Worm (Caenorhabditis elegans): ENCODE results near the gene sut-1.

The sut-1 gene

DNA sequence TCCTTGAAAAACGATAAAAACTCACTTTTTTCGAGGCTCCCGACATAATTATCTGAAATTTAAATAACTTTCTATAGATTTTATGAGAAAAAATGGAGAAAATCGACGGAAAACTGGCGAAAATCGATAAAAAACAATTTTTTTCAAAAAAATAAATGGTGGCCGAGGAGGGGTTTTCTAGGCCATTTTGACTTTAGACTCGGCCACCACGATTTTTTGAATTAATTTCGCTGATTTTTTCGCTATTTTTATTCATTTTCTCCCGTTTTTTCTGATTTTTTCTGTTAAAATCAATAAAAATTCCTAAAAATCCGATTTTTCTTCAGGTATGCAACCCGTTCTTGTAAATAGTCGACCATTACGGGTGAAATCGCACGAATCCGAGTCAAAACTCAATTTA lies at the start of gene sut-1, which contains the start of gene eri-3:
Gene sut-1 (minus strand): TSS at position 58 of the 400 bp plus-strand sequence.
Gene eri-3 (plus strand): TSS at position 327 of the 400 bp plus-strand sequence.
- TF ChIP-seq elt-1 (tag; optimal IDR thresholded peaks at IDR 0.05; ENCODE audit: borderline replicate concordance, insufficient read depth) (no peak), lin-32 (GFP tag; optimal IDR thresholded peaks at IDR 0.05) (no peak), drap-1 (GFP tag; optimal IDR thresholded peaks at IDR 0.05) (no peak), blmp-1 (tag; optimal IDR thresholded peaks at IDR 0.05) (no peak), unc-39 (tag; optimal IDR thresholded peaks at IDR 0.05) (no peak), nhr-2 (tag; optimal IDR thresholded peaks at IDR 0.05) (no peak), snpc-4 (tag; optimal IDR thresholded peaks at IDR 0.05) (no peak), unc-62 (GFP tag; optimal IDR thresholded peaks at IDR 0.05) (no peak), elt-3 (tag; optimal IDR thresholded peaks at IDR 0.05) (no peak), ces-1 (GFP tag; optimal IDR thresholded peaks at IDR 0.05) (no peak), mab-5 (tag; optimal IDR thresholded peaks at IDR 0.05) (no peak)

DNA sequence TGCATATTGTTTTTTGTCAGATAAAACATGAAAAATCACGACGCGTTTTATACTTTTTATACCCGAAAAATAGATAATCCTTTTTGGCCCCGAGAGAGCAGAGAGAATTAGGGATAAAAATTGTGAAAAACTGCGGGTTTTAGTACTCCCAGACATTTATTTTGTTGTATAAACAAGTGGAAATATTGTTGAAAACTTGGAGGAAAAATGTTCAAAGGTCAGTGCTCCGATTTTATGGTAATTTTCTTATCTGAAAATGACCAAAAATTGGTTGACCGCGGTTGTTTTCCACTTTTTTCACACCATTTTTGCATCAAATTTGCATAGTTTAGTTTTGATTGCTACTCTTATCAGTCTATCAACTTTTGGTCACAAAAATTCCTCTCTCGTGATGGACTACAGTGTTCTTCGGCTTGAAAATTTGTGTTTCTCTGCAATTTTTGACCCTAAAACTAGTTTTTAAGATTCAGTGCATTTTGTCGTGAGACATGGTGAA lies 49.1 kb upstream of the sut-1 start, which contains the start of gene dlhd-1:
Gene dlhd-1 (minus strand): TSS at position 51 of the 496 bp plus-strand sequence.
- no peak for TF ChIP-seq ces-1 (GFP tag; optimal IDR thresholded peaks at IDR 0.05)
- TF ChIP-seq blmp-1 (tag; optimal IDR thresholded peaks at IDR 0.05): no peak
- TF ChIP-seq flh-1 (GFP tag; optimal IDR thresholded peaks at IDR 0.05): no peak
- TF ChIP-seq unc-62 (GFP tag; optimal IDR thresholded peaks at IDR 0.05): no peak
- no peak for TF ChIP-seq M03D4.4 (tag; optimal IDR thresholded peaks at IDR 0.05)
- no peak for TF ChIP-seq lin-32 (GFP tag; optimal IDR thresholded peaks at IDR 0.05)
- no peak for TF ChIP-seq pha-4 (tag; optimal IDR thresholded peaks at IDR 0.05)
- no peak for TF ChIP-seq nhr-76 (tag; optimal IDR thresholded peaks at IDR 0.05)
- TF ChIP-seq mab-5 (tag; optimal IDR thresholded peaks at IDR 0.05): no peak
- TF ChIP-seq ham-2 (GFP tag; optimal IDR thresholded peaks at IDR 0.05): no peak
- no peak for TF ChIP-seq tbx-8 (GFP tag; optimal IDR thresholded peaks at IDR 0.05)
- no peak for TF ChIP-seq drap-1 (GFP tag; optimal IDR thresholded peaks at IDR 0.05)
- no peak for TF ChIP-seq nhr-2 (tag; optimal IDR thresholded peaks at IDR 0.05)
- no peak for TF ChIP-seq ceh-39 (tag; optimal IDR thresholded peaks at IDR 0.05)
- TF ChIP-seq zip-8 (tag; optimal IDR thresholded peaks at IDR 0.05): no peak
- no peak for TF ChIP-seq hlh-1 (tag; optimal IDR thresholded peaks at IDR 0.05)
- no peak for TF ChIP-seq cnd-1 (tag; optimal IDR thresholded peaks at IDR 0.05)

DNA sequence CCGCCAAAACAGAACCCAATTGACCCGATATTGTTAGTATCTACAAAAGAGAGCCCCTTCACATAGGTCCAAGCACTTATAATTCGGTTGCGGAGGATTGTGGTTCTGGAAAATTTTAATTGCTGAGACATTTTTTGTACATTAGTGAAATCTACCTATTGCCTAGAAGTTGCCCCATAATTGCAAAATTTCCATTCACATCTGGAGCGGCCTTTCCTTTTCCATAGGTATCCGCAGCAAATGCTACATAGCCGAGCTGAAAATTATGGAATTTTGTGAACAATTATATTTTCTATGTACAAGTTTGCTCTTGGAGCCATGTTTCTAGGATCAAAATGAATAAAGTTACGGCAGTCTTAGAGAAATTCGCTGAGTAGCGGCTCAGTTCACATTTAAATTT lies 47.8 kb upstream of the sut-1 start:
- no peak for TF ChIP-seq drap-1 (GFP tag; optimal IDR thresholded peaks at IDR 0.05)
- TF ChIP-seq tbx-8 (GFP tag; optimal IDR thresholded peaks at IDR 0.05): no peak
- no peak for TF ChIP-seq nhr-237 (tag; optimal IDR thresholded peaks at IDR 0.05)
- no peak for TF ChIP-seq snpc-4 (tag; optimal IDR thresholded peaks at IDR 0.05)
- no peak for TF ChIP-seq nhr-76 (tag; optimal IDR thresholded peaks at IDR 0.05)
- no peak for TF ChIP-seq ztf-11 (tag; optimal IDR thresholded peaks at IDR 0.05)
- TF ChIP-seq nhr-12 (tag; optimal IDR thresholded peaks at IDR 0.05): no peak
- TF ChIP-seq nhr-28 (tag; optimal IDR thresholded peaks at IDR 0.05): no peak
- TF ChIP-seq nhr-2 (tag; optimal IDR thresholded peaks at IDR 0.05): no peak
- TF ChIP-seq elt-3 (tag; optimal IDR thresholded peaks at IDR 0.05): no peak
- TF ChIP-seq mls-2 (tag; optimal IDR thresholded peaks at IDR 0.05): no peak
- TF ChIP-seq unc-120 (tag; optimal IDR thresholded peaks at IDR 0.05; ENCODE audit: poor library complexity, severe bottlenecking): no peak
- TF ChIP-seq mab-5 (tag; optimal IDR thresholded peaks at IDR 0.05): no peak
- no peak for TF ChIP-seq cnd-1 (tag; optimal IDR thresholded peaks at IDR 0.05)
- no peak for TF ChIP-seq mep-1 (tag; optimal IDR thresholded peaks at IDR 0.05)
- no peak for TF ChIP-seq ham-2 (GFP tag; optimal IDR thresholded peaks at IDR 0.05)
- no peak for TF ChIP-seq M03D4.4 (tag; optimal IDR thresholded peaks at IDR 0.05)
- no peak for TF ChIP-seq ceh-83 (GFP tag; optimal IDR thresholded peaks at IDR 0.05)
- TF ChIP-seq elt-1 (tag; optimal IDR thresholded peaks at IDR 0.05; ENCODE audit: borderline replicate concordance, insufficient read depth): no peak
- no peak for TF ChIP-seq zip-8 (tag; optimal IDR thresholded peaks at IDR 0.05)

DNA sequence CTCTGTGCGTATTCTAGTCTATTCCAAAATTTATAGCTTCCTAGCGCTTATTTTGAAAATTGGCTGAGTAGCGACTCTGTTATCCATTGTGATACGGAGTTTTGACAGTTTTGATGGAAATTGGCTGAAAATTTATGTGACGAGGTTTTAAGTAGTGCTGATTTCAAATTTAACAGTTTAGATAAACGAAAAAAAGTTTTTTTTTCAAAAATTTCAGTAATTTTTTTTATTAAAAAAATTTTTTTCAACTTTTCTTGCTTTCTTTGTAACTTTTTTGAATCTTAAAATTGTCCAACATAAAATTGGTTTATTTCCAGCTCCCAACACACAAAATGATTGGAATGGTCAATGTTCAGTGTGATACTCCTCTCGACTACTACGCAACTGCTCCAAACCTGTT lies 40.2 kb upstream of the sut-1 start, which contains the start of gene T23F4.2:
Gene T23F4.2 (plus strand): TSS at position 301 of the 400 bp plus-strand sequence.
- TF ChIP-seq hlh-1 (tag; optimal IDR thresholded peaks at IDR 0.05) (no peak), mab-5 (tag; optimal IDR thresholded peaks at IDR 0.05) (no peak)

DNA sequence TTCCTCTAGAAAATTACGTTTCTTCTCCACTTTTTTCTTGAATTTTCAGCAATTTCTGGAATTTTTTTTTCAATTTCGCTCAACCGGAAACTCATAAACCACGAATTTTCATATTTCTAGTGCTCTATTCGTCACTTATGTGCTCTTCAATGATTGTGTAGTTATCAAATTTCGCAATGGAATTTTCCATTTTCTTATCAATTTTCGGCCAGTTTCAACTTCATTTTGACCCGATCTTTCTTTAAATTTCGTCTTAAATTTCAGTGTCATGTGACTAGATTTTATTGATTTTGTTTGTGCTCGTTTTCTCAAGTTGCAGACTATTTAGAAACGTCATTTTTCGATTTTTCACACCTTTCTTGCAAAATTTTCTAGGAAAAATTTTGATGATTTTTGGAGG lies 36.7 kb upstream of the sut-1 start:
- TF ChIP-seq sptf-1 (tag; optimal IDR thresholded peaks at IDR 0.05) (no peak), ceh-39 (tag; optimal IDR thresholded peaks at IDR 0.05) (no peak), snpc-4 (tag; optimal IDR thresholded peaks at IDR 0.05) (no peak), nhr-2 (tag; optimal IDR thresholded peaks at IDR 0.05) (no peak), nhr-237 (tag; optimal IDR thresholded peaks at IDR 0.05) (no peak)
